Worm (Caenorhabditis elegans) whole organism, L2 larva: ENCODE results near the gene F53A2.1.
A peak's percentile ranks its signal among the peaks of the same experiment; 100 is the strongest.

Source experiments
- C34F6.9 ChIP-seq: fragments of 150-350 bp; optimal IDR thresholded peaks from 2 replicates; lab custom pipeline; 2014; ENCODE audit warnings: missing biosample characterization, missing genetic modification characterization
- F13H6.1 ChIP-seq: sonication (generic microtip); optimal IDR thresholded peaks from 2 replicates; lab custom pipeline; 2016; ENCODE audit warnings: missing genetic modification characterization, missing compliant biosample characterization
- R02D3.7 ChIP-seq: fragments of 150-350 bp; optimal IDR thresholded peaks from 2 replicates; lab custom pipeline; 2014; ENCODE audit warnings: missing biosample characterization, missing genetic modification characterization
- Y55F3AM.14 ChIP-seq: fragments of 200-800 bp; sonication (Bioruptor generic); optimal IDR thresholded peaks from 2 replicates; lab custom pipeline; 2018; ENCODE audit warnings: mild to moderate bottlenecking, missing genetic modification characterization, missing compliant biosample characterization
- alr-1 ChIP-seq: fragments of 150-350 bp; optimal IDR thresholded peaks from 2 replicates; lab custom pipeline; 2014; ENCODE audit warnings: missing biosample characterization, missing genetic modification characterization
- blmp-1 ChIP-seq: sonication (generic microtip); optimal IDR thresholded peaks from 2 replicates; lab custom pipeline; 2017; ENCODE audit warnings: missing genetic modification characterization, mild to moderate bottlenecking, missing compliant biosample characterization, antibody characterized with exemption, moderate library complexity; ENCODE audit not compliant: insufficient read depth
- ceh-16 ChIP-seq: fragments of 150-350 bp; optimal IDR thresholded peaks from 2 replicates; lab custom pipeline; 2014; ENCODE audit warnings: missing biosample characterization, missing genetic modification characterization
- ceh-82 ChIP-seq: fragments of 150-350 bp; optimal IDR thresholded peaks from 2 replicates; lab custom pipeline; 2014; ENCODE audit warnings: missing biosample characterization, missing genetic modification characterization
- crh-2 ChIP-seq: sonication (generic microtip); optimal IDR thresholded peaks from 2 replicates; lab custom pipeline; 2017; ENCODE audit warnings: missing biosample characterization, missing genetic modification characterization
- egl-27 ChIP-seq: sonication (generic microtip); optimal IDR thresholded peaks from 3 replicates; lab custom pipeline; 2017; ENCODE audit warnings: missing biosample characterization, missing genetic modification reagents, missing genetic modification characterization
- elt-1 ChIP-seq: fragments of 150-350 bp; optimal IDR thresholded peaks from 2 replicates; lab custom pipeline; 2014; ENCODE audit warnings: missing biosample characterization, missing genetic modification characterization
- elt-3 ChIP-seq: sonication (generic microtip); optimal IDR thresholded peaks from 2 replicates; lab custom pipeline; 2017; ENCODE audit warnings: missing biosample characterization, missing genetic modification characterization
- fos-1 ChIP-seq: fragments of 150-350 bp; optimal IDR thresholded peaks from 2 replicates; lab custom pipeline; 2014; ENCODE audit warnings: missing biosample characterization, missing genetic modification characterization
- gmeb-1 ChIP-seq: fragments of 150-350 bp; optimal IDR thresholded peaks from 2 replicates; lab custom pipeline; 2014; ENCODE audit warnings: missing biosample characterization, missing genetic modification characterization
- lin-11 ChIP-seq: fragments of 150-350 bp; sonication (generic microtip); optimal IDR thresholded peaks from 2 replicates; lab custom pipeline; 2014; ENCODE audit warnings: missing biosample characterization, missing genetic modification characterization, inconsistent platforms, mixed read lengths
- lin-13 ChIP-seq: fragments of 150-350 bp; optimal IDR thresholded peaks from 2 replicates; lab custom pipeline; 2014; ENCODE audit warnings: missing biosample characterization, missing genetic modification reagents, missing genetic modification characterization
- lin-39 ChIP-seq: fragments of 150-350 bp; optimal IDR thresholded peaks from 2 replicates; lab custom pipeline; 2014; ENCODE audit warnings: missing biosample characterization, missing genetic modification reagents, missing genetic modification characterization
- lsy-2 ChIP-seq, 2 experiments: fragments of 150-350 bp in 1 of 2; sonication (generic microtip) in 1 of 2; optimal IDR thresholded peaks; 2 replicates each; lab custom pipeline; 2014 to 2017; ENCODE audit warnings: missing biosample characterization in 2 of 2, missing genetic modification characterization in 2 of 2
- mbf-1 ChIP-seq: sonication (generic microtip); optimal IDR thresholded peaks from 2 replicates; lab custom pipeline; 2017; ENCODE audit warnings: missing biosample characterization, missing genetic modification characterization
- mdl-1 ChIP-seq, 2 experiments: fragments of 150-350 bp in 1 of 2; sonication (generic microtip) in 1 of 2; optimal IDR thresholded peaks; 2 replicates each; lab custom pipeline; 2017; ENCODE audit warnings: missing biosample characterization in 2 of 2, missing genetic modification characterization in 2 of 2
- nhr-10 ChIP-seq: sonication (generic microtip); optimal IDR thresholded peaks from 2 replicates; lab custom pipeline; 2017; ENCODE audit warnings: missing biosample characterization, missing genetic modification characterization
- nhr-12 ChIP-seq: fragments of 150-350 bp; optimal IDR thresholded peaks from 2 replicates; lab custom pipeline; 2014; ENCODE audit warnings: missing biosample characterization, missing genetic modification characterization
- nhr-129 ChIP-seq: fragments of 150-350 bp; optimal IDR thresholded peaks from 2 replicates; lab custom pipeline; 2014; ENCODE audit warnings: missing biosample characterization, missing genetic modification characterization
- nhr-23 ChIP-seq: fragments of 150-350 bp; optimal IDR thresholded peaks from 2 replicates; lab custom pipeline; 2014; ENCODE audit warnings: missing biosample characterization, missing genetic modification reagents, missing genetic modification characterization
- nhr-237 ChIP-seq: fragments of 150-350 bp; optimal IDR thresholded peaks from 2 replicates; lab custom pipeline; 2014; ENCODE audit warnings: missing biosample characterization, missing genetic modification characterization
- nhr-25 ChIP-seq: fragments of 150-350 bp; sonication (generic microtip); optimal IDR thresholded peaks from 3 replicates; lab custom pipeline; 2014; ENCODE audit warnings: missing biosample characterization, missing genetic modification characterization
- sem-4 ChIP-seq: fragments of 150-350 bp; optimal IDR thresholded peaks from 2 replicates; lab custom pipeline; 2014; ENCODE audit warnings: missing biosample characterization, missing genetic modification reagents, missing genetic modification characterization
- sma-3 ChIP-seq: sonication (generic microtip); optimal IDR thresholded peaks from 2 replicates; lab custom pipeline; 2016; ENCODE audit warnings: missing genetic modification reagents, missing genetic modification characterization, missing compliant biosample characterization
- sma-9 ChIP-seq, 2 experiments: fragments of 150-350 bp in 1 of 2; sonication (generic microtip) in 1 of 2; optimal IDR thresholded peaks; 2 replicates each; lab custom pipeline; 2014 to 2016; ENCODE audit warnings: missing genetic modification characterization in 2 of 2, mild to moderate bottlenecking in 1 of 2, missing biosample characterization in 1 of 2, missing compliant biosample characterization in 1 of 2, missing genetic modification reagents in 1 of 2, moderate library complexity in 1 of 2
- snpc-4 ChIP-seq: fragments of 150-350 bp; optimal IDR thresholded peaks from 2 replicates; lab custom pipeline; 2014; ENCODE audit warnings: missing biosample characterization, missing genetic modification characterization
- unc-55 ChIP-seq: fragments of 150-350 bp; sonication (generic microtip); optimal IDR thresholded peaks from 3 replicates; lab custom pipeline; 2014; ENCODE audit warnings: missing biosample characterization, missing genetic modification reagents, missing genetic modification characterization
- zag-1 ChIP-seq: fragments of 150-350 bp; optimal IDR thresholded peaks from 2 replicates; lab custom pipeline; 2014; ENCODE audit warnings: missing biosample characterization, missing genetic modification characterization
- ztf-11 ChIP-seq: sonication (generic microtip); optimal IDR thresholded peaks from 2 replicates; lab custom pipeline; 2017; ENCODE audit warnings: missing biosample characterization, missing genetic modification characterization
- ztf-4 ChIP-seq: fragments of 150-350 bp; optimal IDR thresholded peaks from 2 replicates; lab custom pipeline; 2014; ENCODE audit warnings: missing biosample characterization, missing genetic modification characterization

F53A2.1 gene

ce11 chrIII:13313788-13314187 is 10.9 kb downstream of the F53A2.1 start, which contains the start of gene Y43F4B.10 (continued):
- TF ChIP-seq gmeb-1 (tag; lab: Kevin White, UChicago) (peak; percentile 8), sem-4 (tag; lab: Kevin White, UChicago) (no peak), ceh-16 (tag; lab: Kevin White, UChicago) (no peak), nhr-23 (tag; lab: Kevin White, UChicago) (no peak), zag-1 (tag; lab: Kevin White, UChicago) (no peak), snpc-4 (no peak), C34F6.9 (tag; lab: Kevin White, UChicago) (peak; percentile 64), nhr-12 (tag; lab: Kevin White, UChicago) (no peak), nhr-237 (no peak), F13H6.1 (no peak), R02D3.7 (tag; lab: Kevin White, UChicago) (no peak), ztf-4 (tag; lab: Kevin White, UChicago) (no peak), sma-3 (GFP tag; lab: Kevin White, UChicago) (no peak), alr-1 (no peak), blmp-1 (tag; lab: Kevin White, UChicago) (no peak), mdl-1 (tag; optimal IDR thresholded peaks at IDR 0.05; lab: Kevin White, UChicago) (no peak), elt-3 (no peak), mbf-1 (tag; lab: Kevin White, UChicago) (no peak), lin-39 (tag; lab: Kevin White, UChicago) (no peak), lin-13 (no peak), ceh-82 (tag; lab: Kevin White, UChicago) (no peak), crh-2 (tag; lab: Kevin White, UChicago) (peak; percentile 27)

- TF ChIP-seq nhr-10 (tag; lab: Kevin White, UChicago): no peak
- peak; percentile 48 for TF ChIP-seq crh-2 (tag; lab: Kevin White, UChicago)
- peak; percentile 66 for TF ChIP-seq fos-1 (tag; lab: Kevin White, UChicago)
- TF ChIP-seq C34F6.9 (tag; lab: Kevin White, UChicago): peak; percentile 11
- TF ChIP-seq ztf-4 (tag; lab: Kevin White, UChicago): no peak
- peak in 1 of 2 experiments; percentile 27 for TF ChIP-seq lsy-2 (tag; optimal IDR thresholded peaks at IDR 0.05; lab: Kevin White, UChicago)
- peak; percentile 32 for TF ChIP-seq nhr-25
- TF ChIP-seq gmeb-1 (tag; lab: Kevin White, UChicago): peak; percentile 36
- TF ChIP-seq, all 48 proteins: peak for 6
Measured at ce11 chrIII:13310552-13310951, 14.1 kb downstream of the F53A2.1 start.

ce11 chrIII:13307107-13307506 is 17.5 kb downstream of the F53A2.1 start, which contains the start of the genes klp-19 and slc-36.1:
klp-19 (minus strand) TSS chrIII:13307259.
slc-36.1 (plus strand) TSS chrIII:13307502.
- TF ChIP-seq sem-4 (tag; lab: Kevin White, UChicago): no peak
- no peak for TF ChIP-seq snpc-4
- TF ChIP-seq egl-27: no peak
- TF ChIP-seq lin-11 (tag; lab: Kevin White, UChicago): no peak
- peak; percentile 62 for TF ChIP-seq gmeb-1 (tag; lab: Kevin White, UChicago)
- TF ChIP-seq sma-9 (GFP tag; optimal IDR thresholded peaks at IDR 0.05; lab: Kevin White, UChicago): no peak
- no peak for TF ChIP-seq sma-9 (tag; optimal IDR thresholded peaks at IDR 0.05; lab: Kevin White, UChicago)
- TF ChIP-seq unc-55: peak; percentile 70
- TF ChIP-seq lsy-2 (tag; optimal IDR thresholded peaks at IDR 0.05; lab: Kevin White, UChicago): no peak
- peak; percentile 13 for TF ChIP-seq nhr-25
- no peak for TF ChIP-seq Y55F3AM.14 (GFP tag; lab: Kevin White, UChicago)
- TF ChIP-seq nhr-129: no peak
- TF ChIP-seq C34F6.9 (tag; lab: Kevin White, UChicago): peak; percentile 71
- TF ChIP-seq crh-2 (tag; lab: Kevin White, UChicago): peak; percentile 19
- TF ChIP-seq elt-1 (tag; lab: Kevin White, UChicago): no peak

- TF ChIP-seq egl-27: no peak
- no peak for TF ChIP-seq ztf-11 (tag; lab: Kevin White, UChicago)
Measured at ce11 chrIII:13305537-13305936, 19.1 kb downstream of the F53A2.1 start.

ce11 chrIII:13302578-13302977 is 22.1 kb downstream of the F53A2.1 start:
- TF ChIP-seq sem-4 (tag; lab: Kevin White, UChicago): no peak
